Worm (Caenorhabditis elegans): ENCODE data around the gene ZK470.6.

DNA sequence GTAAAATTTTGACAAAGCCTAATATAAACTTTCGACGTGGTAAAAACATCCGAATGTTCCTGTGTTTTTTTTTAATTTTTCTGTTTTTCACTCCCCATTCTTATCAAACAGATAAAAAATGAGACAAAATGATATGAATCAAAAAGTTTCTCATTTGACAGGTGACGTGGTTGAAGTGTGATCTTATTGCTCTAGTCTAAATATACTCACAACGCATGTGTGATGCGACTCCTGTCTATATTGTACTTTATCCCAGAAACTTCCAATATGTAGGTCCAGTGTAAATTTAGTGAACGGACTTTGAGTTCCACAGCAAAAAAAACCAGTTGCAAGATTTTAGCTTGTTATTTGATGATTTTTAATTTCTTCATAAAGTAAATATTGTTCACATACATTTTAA, 45.9 kb downstream of the ZK470.6 start:
- TF ChIP-seq ztf-4 (tag; optimal IDR thresholded peaks at IDR 0.05), result no peak
- no peak for TF ChIP-seq ama-1 (optimal IDR thresholded peaks at IDR 0.05)
